Fruit fly (Drosophila melanogaster) S2 (cell line): Measurements from ENCODE around the gene CG12483.

Experiments
- CG8478 ChIP-seq: fragments of >200 bp; optimal IDR thresholded peaks from 2 replicates; lab custom pipeline; 2018
- CTCF ChIP-seq, 2 experiments: fragments of >200 bp; optimal IDR thresholded peaks; 2 replicates each; lab custom pipeline; 2018

DNA sequence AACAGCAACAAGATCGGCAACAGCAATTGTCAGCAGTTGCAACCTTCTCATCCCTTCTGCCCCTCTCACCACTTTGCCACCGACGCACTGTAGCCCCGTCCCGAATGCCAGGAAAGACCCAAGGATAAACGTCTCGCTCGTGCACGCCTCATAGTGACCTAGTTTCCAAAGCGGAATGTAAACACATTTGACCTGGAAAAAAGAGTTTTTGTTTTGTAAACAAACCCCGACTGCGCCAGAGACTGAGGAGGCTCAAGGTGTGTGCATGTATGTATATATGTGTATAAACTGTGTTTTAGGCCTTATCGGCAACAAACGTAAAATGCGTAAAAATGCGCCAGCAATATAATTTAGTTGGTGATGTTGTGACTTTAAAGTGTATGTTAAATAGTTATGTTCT lies 48.4 kb downstream of the CG12483 start:
- TF ChIP-seq CG8478 = no peak
- TF ChIP-seq CTCF (optimal IDR thresholded peaks at IDR 0.05; lab: Kevin White, UChicago) = no peak
